Fruit fly (Drosophila melanogaster) whole organism, embryonic: ENCODE measurements around the gene Hrs.

Experiments used
- Atf6 ChIP-seq: fragments of 200-800 bp; sonication (Bioruptor generic); IDR thresholded peaks from 2 replicates; pipeline ENCODE4 v1.3.6; 2022; ENCODE audit warnings: missing biosample characterization, missing genetic modification characterization
- Awh ChIP-seq: fragments of 200-800 bp; sonication (Bioruptor generic); IDR thresholded peaks from 2 replicates; pipeline ENCODE4, ENCODE4 v1.3.6; 2022; ENCODE audit warnings: missing biosample characterization, missing genetic modification characterization
- B-H2 ChIP-seq: fragments of 200-800 bp; sonication (Bioruptor generic); optimal IDR thresholded peaks from 2 replicates; lab custom pipeline; 2018; ENCODE audit warnings: missing biosample characterization, mild to moderate bottlenecking, missing genetic modification characterization
- BtbVII ChIP-seq: fragments of 200-800 bp; sonication (Bioruptor generic); optimal IDR thresholded peaks from 3 replicates; lab custom pipeline; 2017; ENCODE audit warnings: missing biosample characterization, mild to moderate bottlenecking, missing genetic modification characterization
- C15 ChIP-seq: fragments of 200-800 bp; sonication (Bioruptor generic); IDR thresholded peaks from 3 replicates; pipeline ENCODE4 v1.3.6; 2022; ENCODE audit warnings: missing biosample characterization, missing genetic modification characterization
- CG12071 ChIP-seq: fragments of 200-800 bp; sonication (Bioruptor generic); optimal IDR thresholded peaks from 3 replicates; lab custom pipeline; 2018; ENCODE audit warnings: missing biosample characterization, mild to moderate bottlenecking, missing genetic modification characterization
- CG12155 ChIP-seq: fragments of 200-800 bp; sonication (Bioruptor generic); optimal IDR thresholded peaks from 3 replicates; lab custom pipeline; 2016; ENCODE audit warnings: missing biosample characterization, missing genetic modification characterization
- CG1233 ChIP-seq: fragments of 200-800 bp; sonication (Bioruptor generic); optimal IDR thresholded peaks from 4 replicates; lab custom pipeline; 2018; ENCODE audit warnings: missing biosample characterization, mild to moderate bottlenecking, missing genetic modification characterization
- CG12391 ChIP-seq: fragments of 200-800 bp; sonication (Bioruptor generic); optimal IDR thresholded peaks from 3 replicates; lab custom pipeline; 2018; ENCODE audit warnings: missing biosample characterization, mild to moderate bottlenecking, missing genetic modification characterization, moderate library complexity
- CG13287 ChIP-seq: fragments of 200-800 bp; sonication (Bioruptor generic); IDR thresholded peaks from 2 replicates; pipeline ENCODE4 v1.3.6; 2022; ENCODE audit warnings: missing biosample characterization, missing genetic modification characterization; ENCODE audit not compliant: partially characterized antibody
- CG13775 ChIP-seq: fragments of 200-800 bp; sonication (Bioruptor generic); optimal IDR thresholded peaks from 3 replicates; lab custom pipeline; 2017; ENCODE audit warnings: missing biosample characterization, mild to moderate bottlenecking, missing genetic modification characterization
- CG15073 ChIP-seq: fragments of 200-800 bp; sonication (Bioruptor generic); optimal IDR thresholded peaks from 2 replicates; lab custom pipeline; 2016; ENCODE audit warnings: missing biosample characterization, missing genetic modification characterization
- CG16813 ChIP-seq: fragments of 200-800 bp; sonication (Bioruptor generic); IDR thresholded peaks from 3 replicates; pipeline ENCODE4 v1.3.6; 2022; ENCODE audit warnings: missing biosample characterization, missing genetic modification characterization; ENCODE audit not compliant: partially characterized antibody
- CG16815 ChIP-seq: fragments of 200-800 bp; sonication (Bioruptor generic); optimal IDR thresholded peaks from 3 replicates; lab custom pipeline; 2017; ENCODE audit warnings: missing biosample characterization, mild to moderate bottlenecking, missing genetic modification characterization
- CG17385 ChIP-seq: fragments of 200-800 bp; sonication (Bioruptor generic); optimal IDR thresholded peaks from 3 replicates; lab custom pipeline; 2018; ENCODE audit warnings: missing biosample characterization, mild to moderate bottlenecking, missing genetic modification characterization
- CG30020 ChIP-seq: fragments of 200-800 bp; optimal IDR thresholded peaks from 2 replicates; lab custom pipeline; 2019; ENCODE audit warnings: missing biosample characterization, mild to moderate bottlenecking, missing genetic modification characterization, moderate library complexity
- CG31365 ChIP-seq: fragments of 200-800 bp; sonication (Bioruptor generic); optimal IDR thresholded peaks from 2 replicates; lab custom pipeline; 2018; ENCODE audit warnings: missing biosample characterization, mild to moderate bottlenecking, missing genetic modification characterization
- CG31388 ChIP-seq: fragments of 200-800 bp; sonication (Bioruptor generic); optimal IDR thresholded peaks from 2 replicates; lab custom pipeline; 2016; ENCODE audit warnings: missing biosample characterization, missing genetic modification characterization
- CG3163 ChIP-seq: fragments of 200-800 bp; sonication (Bioruptor generic); optimal IDR thresholded peaks from 3 replicates; lab custom pipeline; 2016; ENCODE audit warnings: missing biosample characterization, missing genetic modification characterization
- CG32532 ChIP-seq: fragments of 200-800 bp; sonication (Bioruptor generic); IDR thresholded peaks from 2 replicates; pipeline ENCODE4 v1.3.6; 2022; ENCODE audit warnings: missing biosample characterization, missing genetic modification characterization
- CG32767 ChIP-seq: fragments of 200-800 bp; sonication (Bioruptor generic); IDR thresholded peaks from 2 replicates; pipeline ENCODE4 v1.3.6; 2022; ENCODE audit warnings: missing biosample characterization, missing genetic modification characterization
- CG43689 ChIP-seq: fragments of 200-800 bp; sonication (Bioruptor generic); IDR thresholded peaks from 2 replicates; pipeline ENCODE4 v1.3.6; 2022; ENCODE audit warnings: missing biosample characterization, missing genetic modification characterization
- CG7372 ChIP-seq: fragments of 200-800 bp; sonication (Bioruptor generic); IDR thresholded peaks from 2 replicates; pipeline ENCODE4 v1.3.6; 2022; ENCODE audit warnings: missing biosample characterization, missing genetic modification characterization
- CG8281 ChIP-seq: fragments of 200-800 bp; sonication (Bioruptor generic); optimal IDR thresholded peaks from 2 replicates; lab custom pipeline; 2018; ENCODE audit warnings: missing biosample characterization, mild to moderate bottlenecking, missing genetic modification characterization, moderate library complexity
- CG8290 ChIP-seq, 3 experiments: fragments of 200-800 bp; sonication (Bioruptor generic); optimal IDR thresholded peaks; 2 replicates each; lab custom pipeline; 2016 to 2019; ENCODE audit warnings: missing biosample characterization in 3 of 3, missing genetic modification characterization in 3 of 3, mild to moderate bottlenecking in 2 of 3, moderate library complexity in 1 of 3
- CG9727 ChIP-seq: fragments of 200-800 bp; sonication (Bioruptor generic); optimal IDR thresholded peaks from 3 replicates; lab custom pipeline; 2017; ENCODE audit warnings: missing biosample characterization, mild to moderate bottlenecking, missing genetic modification characterization
- CG9817 ChIP-seq: fragments of 200-800 bp; sonication (Bioruptor generic); optimal IDR thresholded peaks from 2 replicates; lab custom pipeline; 2018; ENCODE audit warnings: missing biosample characterization, mild to moderate bottlenecking, missing genetic modification characterization, moderate library complexity
- CG9932 ChIP-seq: fragments of 200-800 bp; sonication (Bioruptor generic); IDR thresholded peaks from 2 replicates; pipeline ENCODE4 v1.3.6; 2022; ENCODE audit warnings: missing biosample characterization, missing genetic modification characterization
- Deaf1 ChIP-seq: fragments of 200-800 bp; optimal IDR thresholded peaks from 3 replicates; lab custom pipeline; 2019; ENCODE audit warnings: missing biosample characterization, mild to moderate bottlenecking, missing genetic modification characterization, moderate library complexity
- Lim3 ChIP-seq: fragments of 200-800 bp; sonication (Bioruptor generic); IDR thresholded peaks from 2 replicates; pipeline ENCODE4 v1.3.6; 2022; ENCODE audit warnings: missing biosample characterization, missing genetic modification characterization
- NC2α ChIP-seq: fragments of 200-800 bp; sonication (Bioruptor generic); optimal IDR thresholded peaks from 2 replicates; lab custom pipeline; 2016; ENCODE audit warnings: missing biosample characterization, missing genetic modification characterization
- Oli ChIP-seq: fragments of 200-800 bp; sonication (Bioruptor generic); optimal IDR thresholded peaks from 2 replicates; lab custom pipeline; 2018; ENCODE audit warnings: missing biosample characterization, mild to moderate bottlenecking, missing genetic modification characterization, moderate library complexity
- Pdp1 ChIP-seq, 2 experiments: fragments of 200-800 bp; sonication (Bioruptor generic); optimal IDR thresholded peaks; 3 replicates each; lab custom pipeline; 2016; ENCODE audit warnings: missing biosample characterization in 2 of 2, missing genetic modification characterization in 2 of 2, mild to moderate bottlenecking in 1 of 2, moderate library complexity in 1 of 2
- Xbp1 ChIP-seq: fragments of 200-800 bp; sonication (Bioruptor generic); optimal IDR thresholded peaks from 3 replicates; lab custom pipeline; 2016; ENCODE audit warnings: missing biosample characterization, mild to moderate bottlenecking, missing genetic modification characterization
- abd-A ChIP-seq: fragments of 200-800 bp; sonication (Bioruptor generic); optimal IDR thresholded peaks from 3 replicates; lab custom pipeline; 2019; ENCODE audit warnings: missing biosample characterization, mild to moderate bottlenecking, missing genetic modification characterization, moderate library complexity
- az2 ChIP-seq: fragments of 200-800 bp; sonication (Bioruptor generic); optimal IDR thresholded peaks from 3 replicates; lab custom pipeline; 2016; ENCODE audit warnings: missing biosample characterization, missing genetic modification characterization
- bsh ChIP-seq, 2 experiments: fragments of 200-800 bp; sonication (Bioruptor generic); optimal IDR thresholded peaks; 2 replicates each; lab custom pipeline; 2017 to 2018; ENCODE audit warnings: mild to moderate bottlenecking in 2 of 2, missing biosample characterization in 2 of 2, missing genetic modification characterization in 2 of 2, moderate library complexity in 1 of 2
- danr ChIP-seq: fragments of 200-800 bp; sonication (Bioruptor generic); IDR thresholded peaks from 2 replicates; pipeline ENCODE4 v1.3.6; 2022; ENCODE audit warnings: missing biosample characterization, missing genetic modification characterization
- grn ChIP-seq: fragments of 200-800 bp; sonication (Bioruptor generic); optimal IDR thresholded peaks from 3 replicates; lab custom pipeline; 2017; ENCODE audit warnings: missing biosample characterization, missing genetic modification characterization
- maf-S ChIP-seq: fragments of 200-800 bp; sonication (Bioruptor generic); optimal IDR thresholded peaks from 2 replicates; lab custom pipeline; 2016; ENCODE audit warnings: missing biosample characterization, missing genetic modification characterization
- nau ChIP-seq: fragments of 200-800 bp; sonication (Bioruptor generic); optimal IDR thresholded peaks from 3 replicates; lab custom pipeline; 2017; ENCODE audit warnings: missing biosample characterization, mild to moderate bottlenecking, missing genetic modification characterization, missing genetic modification reagents
- nmo ChIP-seq: fragments of 200-800 bp; sonication (Bioruptor generic); optimal IDR thresholded peaks from 2 replicates; lab custom pipeline; 2018; ENCODE audit warnings: missing biosample characterization, mild to moderate bottlenecking, missing genetic modification characterization, moderate library complexity
- org-1 ChIP-seq: fragments of 200-800 bp; sonication (Bioruptor generic); optimal IDR thresholded peaks from 2 replicates; lab custom pipeline; 2017; ENCODE audit warnings: missing biosample characterization, missing genetic modification characterization
- otp ChIP-seq: fragments of 200-800 bp; sonication (Bioruptor generic); IDR thresholded peaks from 3 replicates; pipeline ENCODE4, ENCODE4 v1.3.6; 2022; ENCODE audit warnings: missing biosample characterization, missing genetic modification characterization
- peb ChIP-seq: fragments of 200-800 bp; sonication (Bioruptor generic); IDR thresholded peaks from 2 replicates; pipeline ENCODE4 v1.3.6; 2022; ENCODE audit warnings: missing biosample characterization, missing genetic modification characterization
- prd ChIP-seq, 3 experiments: fragments of >200 bp in 2 of 3; fragments of 200-800 bp in 1 of 3; sonication (Bioruptor generic) in 1 of 3; optimal IDR thresholded peaks in 2 of 3; IDR thresholded peaks in 1 of 3; 2 replicates in 2 of 3; 3 replicates in 1 of 3; pipeline versions ENCODE4 v1.3.6 to Lab custom; 2017 to 2022; ENCODE audit warnings: missing biosample characterization in 1 of 3, missing genetic modification characterization in 1 of 3
- ro ChIP-seq: fragments of 200-800 bp; sonication (Bioruptor generic); IDR thresholded peaks from 2 replicates; pipeline ENCODE4 v1.3.6; 2022; ENCODE audit warnings: missing biosample characterization, missing genetic modification characterization
- row ChIP-seq: fragments of 200-800 bp; sonication (Bioruptor generic); IDR thresholded peaks from 3 replicates; pipeline ENCODE4 v1.3.6; 2022; ENCODE audit warnings: missing biosample characterization, missing genetic modification characterization
- sens ChIP-seq: fragments of 200-800 bp; sonication (Bioruptor generic); peaks from one replicate; lab custom pipeline; 2016; ENCODE audit warnings: missing biosample characterization, missing genetic modification characterization
- seq ChIP-seq: fragments of 200-800 bp; sonication (Bioruptor generic); IDR thresholded peaks from 2 replicates; pipeline ENCODE4 v1.3.6; 2022; ENCODE audit warnings: missing biosample characterization, missing genetic modification characterization
- z ChIP-seq: fragments of 200-800 bp; sonication (Bioruptor generic); IDR thresholded peaks from 3 replicates; pipeline ENCODE4 v1.3.6; 2022; ENCODE audit warnings: missing biosample characterization, missing genetic modification characterization

Hrs gene

DNA sequence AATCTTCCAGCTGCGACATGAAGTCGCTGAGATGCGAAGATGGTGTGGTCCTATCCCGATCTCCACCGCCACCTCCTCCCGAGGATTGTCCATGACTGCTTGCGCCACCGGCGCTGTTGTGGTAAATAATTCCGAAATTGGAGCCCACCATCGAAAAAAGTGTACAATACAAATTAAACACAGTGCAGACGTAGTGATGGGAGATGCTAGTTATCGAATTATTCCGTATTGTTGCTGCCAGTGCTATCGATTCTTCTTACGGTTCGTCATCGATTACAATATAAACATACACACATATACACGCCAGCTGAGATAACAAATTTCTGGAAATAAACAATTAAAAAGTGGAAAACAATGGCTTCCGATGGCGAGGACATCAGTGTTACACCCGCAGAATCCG lies 27.8 kb downstream of the Hrs start, which contains the start of the genes Taf10b and Taf10:
Gene Taf10b (minus strand): TSS at position 219 of the 400 bp plus-strand sequence.
Gene Taf10 (plus strand): TSS at position 264 of the 400 bp plus-strand sequence.
- no peak for TF ChIP-seq maf-S
- TF ChIP-seq CG12391 (tag; lab: Kevin White, UChicago) = peak; percentile 13
- TF ChIP-seq otp (GFP tag; lab: Robert Waterston, UW) = no peak
- no peak for TF ChIP-seq C15
- no peak for TF ChIP-seq az2
- no peak for TF ChIP-seq CG12071 (GFP tag; lab: Kevin White, UChicago)
- TF ChIP-seq danr = no peak
- TF ChIP-seq CG31365 (tag; lab: Kevin White, UChicago) = no peak
- no peak for TF ChIP-seq CG9727 (GFP tag; lab: Kevin White, UChicago)
- 0 out of 2 replicates have a peak, but pooled peaks have one; percentile 48 for TF ChIP-seq CG32767
- TF ChIP-seq Pdp1 (GFP tag; optimal IDR thresholded peaks at IDR 0.05; lab: Kevin White, UChicago) = peak in 1 of 2 experiments; percentile 30
- TF ChIP-seq Atf6 (GFP tag; lab: Robert Waterston, UW) = no peak
- TF ChIP-seq Awh = no peak
- peak; percentile 25 for TF ChIP-seq nmo (GFP tag; lab: Kevin White, UChicago)
- peak; percentile 40 for TF ChIP-seq CG30020 (tag; lab: Kevin White, UChicago)
- no peak for TF ChIP-seq CG8290 (GFP tag; optimal IDR thresholded peaks at IDR 0.05; lab: Kevin White, UChicago)
- TF ChIP-seq CG8290 (tag; optimal IDR thresholded peaks at IDR 0.05; lab: Kevin White, UChicago) = peak in 1 of 2 experiments; percentile 55
- TF ChIP-seq Xbp1 (GFP tag; lab: Kevin White, UChicago) = no peak
- no peak for TF ChIP-seq CG7372 (GFP tag; lab: Robert Waterston, UW)
- peak; percentile 73 for TF ChIP-seq CG16813 (GFP tag; lab: Robert Waterston, UW)
- no peak for TF ChIP-seq org-1
- peak; percentile 41; the same call in 1 of the 2 replicates for TF ChIP-seq CG9932 (GFP tag; lab: Robert Waterston, UW)
- no peak for TF ChIP-seq grn (GFP tag; lab: Kevin White, UChicago)
- TF ChIP-seq CG8281 (tag; lab: Kevin White, UChicago) = no peak
- no peak for TF ChIP-seq CG15073 (GFP tag; lab: Kevin White, UChicago)
- peak; percentile 40 for TF ChIP-seq sens
- TF ChIP-seq peb (GFP tag; lab: Robert Waterston, UW) = no peak
- TF ChIP-seq CG31388 (GFP tag; lab: Kevin White, UChicago) = no peak
- TF ChIP-seq prd (optimal IDR thresholded peaks at IDR 0.05; lab: Kevin White, UChicago) = no peak
- TF ChIP-seq prd (GFP tag; IDR thresholded peaks at IDR 0.05; lab: Robert Waterston, UW) = no peak
- no peak for TF ChIP-seq CG9817 (tag; lab: Kevin White, UChicago)
- no peak for TF ChIP-seq CG13775 (GFP tag; lab: Kevin White, UChicago)
- no peak for TF ChIP-seq CG43689 (GFP tag; lab: Robert Waterston, UW)
- TF ChIP-seq BtbVII (GFP tag; lab: Kevin White, UChicago) = peak; percentile 1
- no peak for TF ChIP-seq ro (GFP tag; lab: Robert Waterston, UW)
- no peak for TF ChIP-seq CG16815 (GFP tag; lab: Kevin White, UChicago)
- TF ChIP-seq abd-A (tag; lab: Kevin White, UChicago) = no peak
- no peak for TF ChIP-seq NC2α (GFP tag; lab: Kevin White, UChicago)
- no peak for TF ChIP-seq CG1233 (GFP tag; lab: Kevin White, UChicago)
- TF ChIP-seq row (GFP tag; lab: Robert Waterston, UW) = peak; percentile 51; the same call in 2 of the 3 replicates
- TF ChIP-seq B-H2 (GFP tag; lab: Kevin White, UChicago) = peak; percentile 19
- TF ChIP-seq CG12155 (GFP tag; lab: Kevin White, UChicago) = no peak
- TF ChIP-seq z (GFP tag; lab: Robert Waterston, UW) = no peak
- peak in 1 of 2 experiments; percentile 3 for TF ChIP-seq bsh (GFP tag; optimal IDR thresholded peaks at IDR 0.05; lab: Kevin White, UChicago)
- TF ChIP-seq Deaf1 (tag; lab: Kevin White, UChicago) = no peak
- no peak for TF ChIP-seq nau (GFP tag; lab: Kevin White, UChicago)
- TF ChIP-seq CG32532 (GFP tag; lab: Robert Waterston, UW) = 0 out of 2 replicates have a peak, but pooled peaks have one; percentile 12
- TF ChIP-seq Lim3 (GFP tag; lab: Robert Waterston, UW) = no peak
- no peak for TF ChIP-seq seq (GFP tag; lab: Robert Waterston, UW)
- no peak for TF ChIP-seq Oli
- TF ChIP-seq CG13287 (GFP tag; lab: Robert Waterston, UW) = peak; percentile 91
- no peak for TF ChIP-seq CG3163 (GFP tag; lab: Kevin White, UChicago)
- peak; percentile 4 for TF ChIP-seq CG17385
